Worm (Caenorhabditis elegans): Measurements from ENCODE around the gene eri-12.

- no peak for TF ChIP-seq hmbx-1 (tag; optimal IDR thresholded peaks at IDR 0.05)
- TF ChIP-seq B0310.2 (tag; optimal IDR thresholded peaks at IDR 0.05): no peak
- TF ChIP-seq ama-1 (optimal IDR thresholded peaks at IDR 0.05): no peak
- no peak for TF ChIP-seq pes-1 (GFP tag; IDR thresholded peaks at IDR 0.05)
- no peak for TF ChIP-seq flt-1 (GFP tag; IDR thresholded peaks at IDR 0.05)
- no peak for TF ChIP-seq tra-4 (tag; optimal IDR thresholded peaks at IDR 0.05)
- TF ChIP-seq sea-1 (GFP tag; conservative IDR thresholded peaks at IDR 0.05): no peak
- TF ChIP-seq ceh-13 (GFP tag; optimal IDR thresholded peaks at IDR 0.05): no peak
- TF ChIP-seq scrt-1 (GFP tag; IDR thresholded peaks at IDR 0.05): no peak
- TF ChIP-seq hnd-1 (tag; optimal IDR thresholded peaks at IDR 0.05): no peak
- TF ChIP-seq ets-7 (tag; optimal IDR thresholded peaks at IDR 0.05): no peak
- TF ChIP-seq aly-1 (tag; optimal IDR thresholded peaks at IDR 0.05): no peak
Observed at ce11 chrIV:12202949-12203348, 46.3 kb downstream of the eri-12 start, which contains the start of gene F35G2.1.
